Fruit fly (Drosophila melanogaster): ENCODE data around the gene CG13931.
A peak's percentile ranks its signal among the peaks of the same experiment; 100 is the strongest.

Gene CG13931

DNA sequence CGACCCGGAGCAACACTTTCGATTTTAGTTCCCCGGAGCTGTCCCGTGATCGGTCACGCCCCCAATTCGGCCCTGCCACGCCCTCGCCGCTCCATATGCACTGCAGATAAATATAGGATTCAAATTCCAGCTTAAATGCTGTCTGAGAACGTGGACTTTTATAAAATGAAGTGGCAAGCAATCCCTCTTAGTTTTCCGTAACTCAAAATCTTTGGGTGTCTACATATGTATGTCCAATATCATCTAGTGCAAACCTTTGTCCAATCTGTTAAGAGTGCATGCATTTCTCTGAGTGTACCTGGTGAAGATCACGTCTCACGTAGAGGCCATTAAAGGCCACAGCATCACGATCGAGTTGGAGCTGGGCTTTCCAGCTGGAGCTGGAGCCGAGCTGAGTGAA, 8.4 kb upstream of the CG13931 start (continued):
- TF ChIP-seq CG3919 (GFP tag; optimal IDR thresholded peaks at IDR 0.05) (peak; percentile 55), Sox15 (GFP tag; optimal IDR thresholded peaks at IDR 0.05) (no peak), CG16779 (tag; optimal IDR thresholded peaks at IDR 0.05) (no peak), Gug (GFP tag; IDR thresholded peaks at IDR 0.05) (no peak), net (GFP tag; optimal IDR thresholded peaks at IDR 0.05) (no peak), eg (GFP tag; IDR thresholded peaks at IDR 0.05) (peak; percentile 46; the same call in 1 of the 3 replicates), CG8632 (GFP tag; optimal IDR thresholded peaks at IDR 0.05) (no peak), dac (GFP tag; optimal IDR thresholded peaks at IDR 0.05) (no peak)

DNA sequence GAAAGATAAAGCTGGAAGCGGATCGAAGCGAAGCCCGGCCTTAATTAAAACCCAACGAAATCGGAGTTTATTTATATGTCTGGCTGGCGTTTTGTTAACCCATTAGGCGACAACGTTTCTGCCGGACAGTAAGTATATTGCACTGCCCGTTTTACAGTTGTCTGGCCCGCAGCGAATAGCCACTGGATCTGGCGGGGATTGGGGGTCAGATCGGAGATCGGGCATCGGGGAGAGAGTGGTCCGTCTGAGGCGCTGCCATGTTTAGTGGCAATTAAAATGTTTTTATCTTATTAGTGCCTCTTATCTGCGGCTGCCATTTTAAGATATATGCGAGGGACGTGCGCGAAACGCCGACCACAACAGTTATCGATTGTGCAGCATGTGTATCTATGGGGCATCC, 7.0 kb upstream of the CG13931 start:
- TF ChIP-seq acj6 (GFP tag; optimal IDR thresholded peaks at IDR 0.05) (no peak), Sox102F (GFP tag; optimal IDR thresholded peaks at IDR 0.05) (no peak), Gug (GFP tag; IDR thresholded peaks at IDR 0.05) (no peak), CG9139 (GFP tag; optimal IDR thresholded peaks at IDR 0.05) (no peak), fkh (GFP tag; optimal IDR thresholded peaks at IDR 0.05) (no peak)

DNA sequence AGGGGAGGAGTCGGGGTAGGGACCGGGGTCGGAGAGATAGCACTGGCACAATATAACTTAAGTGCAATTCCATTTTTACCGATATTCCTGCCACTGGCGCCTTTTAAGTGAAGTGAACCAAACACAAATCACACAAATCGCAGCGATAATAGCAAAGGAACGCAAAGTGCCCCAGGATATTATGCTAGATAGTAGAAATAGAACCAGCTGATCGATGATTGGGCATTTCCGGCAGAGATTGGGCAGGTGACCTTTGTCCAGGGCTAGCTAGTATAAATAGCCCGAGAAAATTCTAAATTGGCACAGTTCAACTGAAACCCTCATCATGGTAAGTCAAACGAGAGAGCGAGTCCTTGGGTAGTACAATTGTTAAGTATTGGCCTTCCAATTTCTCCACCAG, 7.9 kb downstream of the CG13931 start, which contains the start of gene CG12011:
CG12011 (plus strand) TSS at position 301 of the 400 bp plus-strand sequence.
- no peak for TF ChIP-seq Eip93F (GFP tag; optimal IDR thresholded peaks at IDR 0.05)
- no peak for TF ChIP-seq esn (GFP tag; optimal IDR thresholded peaks at IDR 0.05)
- no peak for TF ChIP-seq ss (GFP tag; optimal IDR thresholded peaks at IDR 0.05)
- no peak for TF ChIP-seq CG32006 (GFP tag; optimal IDR thresholded peaks at IDR 0.05)
- no peak for TF ChIP-seq Sox102F (GFP tag; optimal IDR thresholded peaks at IDR 0.05)
- TF ChIP-seq eg (GFP tag; IDR thresholded peaks at IDR 0.05): no peak
- TF ChIP-seq CG16779 (tag; optimal IDR thresholded peaks at IDR 0.05): no peak
- TF ChIP-seq CG1621 (tag; optimal IDR thresholded peaks at IDR 0.05): no peak
- TF ChIP-seq CG11294 (GFP tag; IDR thresholded peaks at IDR 0.05): no peak
- TF ChIP-seq Blimp-1 (GFP tag; optimal IDR thresholded peaks at IDR 0.05): no peak
- no peak for TF ChIP-seq dac (GFP tag; optimal IDR thresholded peaks at IDR 0.05)
- TF ChIP-seq pdm3 (GFP tag; optimal IDR thresholded peaks at IDR 0.05): no peak
- TF ChIP-seq CG7368 (GFP tag; optimal IDR thresholded peaks at IDR 0.05): no peak
- TF ChIP-seq OdsH (GFP tag; optimal IDR thresholded peaks at IDR 0.05): no peak
- no peak for TF ChIP-seq CG6276 (GFP tag; optimal IDR thresholded peaks at IDR 0.05)

DNA sequence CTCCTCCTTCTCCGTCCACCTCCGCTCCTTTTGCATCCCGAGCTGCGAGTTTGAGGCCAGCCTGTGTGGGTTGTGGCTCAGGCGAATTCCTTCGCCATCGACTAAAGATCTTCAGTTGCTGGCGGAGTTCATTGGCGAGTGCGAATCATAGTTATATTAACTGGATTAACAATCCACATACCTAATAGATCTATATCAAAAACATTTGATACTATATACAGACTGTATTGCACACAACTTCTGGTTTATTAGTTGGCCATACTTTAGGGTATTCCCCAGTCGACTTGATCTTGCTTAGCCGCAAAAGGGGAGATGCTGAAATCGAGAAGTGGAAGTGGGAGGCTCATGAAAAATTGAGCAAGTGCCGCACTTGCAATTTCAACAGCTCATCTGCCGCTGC, 9.3 kb downstream of the CG13931 start:
- TF ChIP-seq Hr4 (GFP tag; optimal IDR thresholded peaks at IDR 0.05): no peak
- no peak for TF ChIP-seq vri (GFP tag; optimal IDR thresholded peaks at IDR 0.05)
- peak; percentile 35; the same call in 1 of the 3 replicates for TF ChIP-seq CG6163 (GFP tag; IDR thresholded peaks at IDR 0.05)
- peak; percentile 74 for TF ChIP-seq Eip78C (GFP tag)
- 0 out of 3 replicates have a peak, but pooled peaks have one; percentile 19 for TF ChIP-seq CG8119 (GFP tag; IDR thresholded peaks at IDR 0.05)
- TF ChIP-seq CG8319 (GFP tag; optimal IDR thresholded peaks at IDR 0.05): no peak
- TF ChIP-seq CG11902 (GFP tag; optimal IDR thresholded peaks at IDR 0.05): no peak
- no peak for TF ChIP-seq CG6854 (GFP tag; optimal IDR thresholded peaks at IDR 0.05)
- TF ChIP-seq esn (GFP tag; optimal IDR thresholded peaks at IDR 0.05): no peak
- TF ChIP-seq Blimp-1 (GFP tag; optimal IDR thresholded peaks at IDR 0.05): no peak
- TF ChIP-seq OdsH (GFP tag; optimal IDR thresholded peaks at IDR 0.05): no peak
- TF ChIP-seq Hr39 (GFP tag; optimal IDR thresholded peaks at IDR 0.05): no peak
- no peak for TF ChIP-seq Smox (GFP tag; optimal IDR thresholded peaks at IDR 0.05)
- TF ChIP-seq lz (GFP tag; optimal IDR thresholded peaks at IDR 0.05): no peak
- TF ChIP-seq CG6792 (GFP tag; optimal IDR thresholded peaks at IDR 0.05): no peak
- no peak for TF ChIP-seq Hr38 (GFP tag; optimal IDR thresholded peaks at IDR 0.05)
- TF ChIP-seq spab (GFP tag; optimal IDR thresholded peaks at IDR 0.05): peak; percentile 51
- TF ChIP-seq Sox102F (GFP tag; optimal IDR thresholded peaks at IDR 0.05): no peak
- TF ChIP-seq CG32006 (GFP tag; optimal IDR thresholded peaks at IDR 0.05): no peak
- TF ChIP-seq pdm3 (GFP tag; optimal IDR thresholded peaks at IDR 0.05): no peak
- TF ChIP-seq CG11762 (GFP tag; optimal IDR thresholded peaks at IDR 0.05; ENCODE audit: insufficient read depth): no peak
- TF ChIP-seq Eip93F (GFP tag; optimal IDR thresholded peaks at IDR 0.05): no peak
- no peak for TF ChIP-seq Sox15 (GFP tag; optimal IDR thresholded peaks at IDR 0.05)
- TF ChIP-seq CG3032 (tag; optimal IDR thresholded peaks at IDR 0.05): peak; percentile 48
- no peak for TF ChIP-seq dac (GFP tag; optimal IDR thresholded peaks at IDR 0.05)
- no peak for TF ChIP-seq CG1621 (tag; optimal IDR thresholded peaks at IDR 0.05)
- TF ChIP-seq fd59A (GFP tag; optimal IDR thresholded peaks at IDR 0.05): peak; percentile 18
- no peak for TF ChIP-seq topi (GFP tag; optimal IDR thresholded peaks at IDR 0.05)
- peak; percentile 69 for TF ChIP-seq Ets96B (tag; optimal IDR thresholded peaks at IDR 0.05)
- no peak for TF ChIP-seq eg (GFP tag; IDR thresholded peaks at IDR 0.05)
- TF ChIP-seq CG15336 (GFP tag; IDR thresholded peaks at IDR 0.05): no peak
- peak; percentile 23 for TF ChIP-seq cyc (GFP tag; optimal IDR thresholded peaks at IDR 0.05)
- no peak for TF ChIP-seq Met (GFP tag; optimal IDR thresholded peaks at IDR 0.05)
